Worm (Caenorhabditis elegans) whole organism, late embryonic: ENCODE results near the gene F46C3.7.

Source experiments
- F13H6.1 ChIP-seq: sonication (generic microtip); optimal IDR thresholded peaks from 2 replicates; lab custom pipeline; 2016; ENCODE audit warnings: missing genetic modification characterization, missing compliant biosample characterization
- elt-4 ChIP-seq: sonication (generic microtip); optimal IDR thresholded peaks from 2 replicates; lab custom pipeline; 2016; ENCODE audit warnings: missing genetic modification characterization, missing compliant biosample characterization

DNA sequence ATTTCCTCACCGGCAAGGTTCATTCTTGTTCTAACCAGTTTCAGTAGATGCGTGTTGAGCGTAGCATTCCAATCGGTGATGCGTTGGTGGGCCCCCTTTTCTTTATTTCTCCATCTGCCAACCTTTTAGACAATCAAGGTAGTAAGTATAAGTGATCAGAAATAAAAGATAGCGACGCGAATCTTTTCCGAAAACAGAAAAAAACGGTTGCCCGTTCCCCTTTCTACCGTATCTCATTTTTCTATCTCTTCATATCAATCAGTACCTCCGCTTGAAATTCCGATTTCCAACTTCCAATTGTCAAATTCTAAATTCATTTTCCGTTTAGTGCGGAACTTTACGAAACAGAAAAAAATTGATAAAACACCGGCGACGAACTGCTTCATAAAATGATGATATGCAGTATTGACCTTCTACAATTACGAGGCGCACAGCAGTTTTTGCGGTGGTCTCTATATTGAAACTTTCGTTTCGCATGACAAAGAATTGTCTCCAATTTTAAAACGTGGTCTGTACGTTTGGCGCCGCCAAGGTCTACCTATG lies 39.6 kb downstream of the F46C3.7 start:
- no peak for TF ChIP-seq elt-4
- no peak for TF ChIP-seq F13H6.1 (tag; lab: Kevin White, UChicago)
